Fruit fly (Drosophila melanogaster): ENCODE results near the gene bib.

- TF ChIP-seq CG8478 (optimal IDR thresholded peaks at IDR 0.05) (no peak), CTCF (optimal IDR thresholded peaks at IDR 0.05) (no peak)
Observed at dm6 chr2L:9948520-9948858, 36.0 kb upstream of the bib start.

All from S2 (cell line).